Fruit fly (Drosophila melanogaster) whole organism: ENCODE data around the gene CG5500.

Experiments used
- CG8478 ChIP-seq: fragments of >200 bp; optimal IDR thresholded peaks from 2 replicates; lab custom pipeline; 2018; ENCODE audit warnings: inconsistent platforms
- Dll ChIP-seq: fragments of >200 bp; optimal IDR thresholded peaks from 2 replicates; lab custom pipeline; 2017
- EcR ChIP-seq, 2 experiments: fragments of >200 bp; optimal IDR thresholded peaks; 2 replicates each; lab custom pipeline; 2017; ENCODE audit warnings: missing biosample characterization in 2 of 2, missing genetic modification characterization in 2 of 2, missing genetic modification reagents in 2 of 2
- pan ChIP-seq: fragments of >200 bp; optimal IDR thresholded peaks from 2 replicates; lab custom pipeline; 2017
- psq ChIP-seq: fragments of >200 bp; optimal IDR thresholded peaks from 2 replicates; lab custom pipeline; 2017
- usp ChIP-seq: fragments of >200 bp; optimal IDR thresholded peaks from 2 replicates; lab custom pipeline; 2017; ENCODE audit warnings: missing biosample characterization, missing genetic modification characterization, mixed read lengths

Gene CG5500

dm6 chr3R:26871061-26871460 is 5.4 kb upstream of the CG5500 start:
- TF ChIP-seq CG8478 = no peak
- no peak for TF ChIP-seq psq (lab: Kevin White, UChicago)
- no peak for TF ChIP-seq EcR (GFP tag; optimal IDR thresholded peaks at IDR 0.05; lab: Kevin White, UChicago)
- TF ChIP-seq pan (lab: Kevin White, UChicago) = no peak
- no peak for TF ChIP-seq Dll (lab: Kevin White, UChicago)
- no peak for TF ChIP-seq usp (GFP tag; lab: Kevin White, UChicago)

- TF ChIP-seq EcR (GFP tag; optimal IDR thresholded peaks at IDR 0.05; lab: Kevin White, UChicago) (no peak), usp (GFP tag; lab: Kevin White, UChicago) (no peak), CG8478 (no peak), pan (lab: Kevin White, UChicago) (no peak), psq (lab: Kevin White, UChicago) (no peak), Dll (lab: Kevin White, UChicago) (no peak)
These were observed 4.6 kb upstream of the CG5500 start, which contains the start of gene SPARC for dm6 chr3R:26871852-26872251. Gene SPARC (minus strand): TSS chr3R:26871995.

- TF ChIP-seq EcR (GFP tag; optimal IDR thresholded peaks at IDR 0.05; lab: Kevin White, UChicago) (no peak), usp (GFP tag; lab: Kevin White, UChicago) (no peak), pan (lab: Kevin White, UChicago) (no peak)
These were observed 844 bp upstream of the CG5500 start, which contains the start of gene Rb97D for dm6 chr3R:26875544-26876027. Gene Rb97D (minus strand): TSS chr3R:26875742.

dm6 chr3R:26876851-26877250 is 421 bp downstream of the CG5500 start:
- TF ChIP-seq Dll (lab: Kevin White, UChicago) = no peak
- TF ChIP-seq CG8478 = no peak
- TF ChIP-seq EcR (GFP tag; optimal IDR thresholded peaks at IDR 0.05; lab: Kevin White, UChicago) = no peak
- no peak for TF ChIP-seq usp (GFP tag; lab: Kevin White, UChicago)
- no peak for TF ChIP-seq pan (lab: Kevin White, UChicago)
- TF ChIP-seq psq (lab: Kevin White, UChicago) = no peak

DNA sequence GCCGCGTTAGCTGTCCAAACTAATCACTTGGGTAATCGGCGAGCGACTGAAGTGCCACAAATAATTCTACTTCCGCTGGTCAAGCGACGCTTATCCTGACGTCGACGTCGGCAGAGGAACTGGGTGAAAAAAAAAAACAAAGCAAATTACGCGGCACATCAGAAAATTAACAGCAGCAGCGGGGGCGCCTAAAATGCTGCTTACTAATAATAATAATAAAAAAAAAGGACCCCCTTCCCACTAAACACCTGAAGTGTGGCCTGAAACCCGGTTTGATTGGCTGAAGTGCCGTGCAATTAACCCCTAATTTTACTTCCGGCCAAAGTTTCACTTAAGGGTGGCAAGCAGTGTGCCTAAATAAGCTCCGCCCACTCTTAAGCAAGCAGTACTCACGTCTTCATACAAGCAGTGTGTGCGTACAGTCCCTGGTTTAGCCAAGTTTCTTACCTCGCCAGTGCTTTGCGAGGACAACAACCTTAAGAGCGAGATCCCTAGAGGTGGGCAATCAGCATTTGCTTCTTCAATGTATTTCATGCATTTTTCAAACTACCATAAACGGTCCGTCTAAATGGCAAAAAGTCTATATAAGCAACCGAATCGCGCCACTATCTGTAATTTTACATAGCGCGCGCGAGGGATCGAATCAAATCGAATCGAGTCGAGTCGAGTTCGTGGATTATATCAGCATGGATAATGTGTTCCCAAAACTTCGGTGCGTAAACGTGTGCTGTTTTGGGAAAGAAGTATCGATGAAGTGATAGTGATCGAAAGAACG is 4.9 kb downstream of the CG5500 start, which contains the start of the genes ro and T48:
TSS of gene ro (minus strand) at position 51 of the 775 bp plus-strand sequence.
TSS of gene T48 (plus strand) at position 614 of the 775 bp plus-strand sequence.
- TF ChIP-seq EcR (GFP tag; optimal IDR thresholded peaks at IDR 0.05; lab: Kevin White, UChicago) (no peak), psq (lab: Kevin White, UChicago) (no peak), Dll (lab: Kevin White, UChicago) (no peak), usp (GFP tag; lab: Kevin White, UChicago) (no peak)

- TF ChIP-seq usp (GFP tag; lab: Kevin White, UChicago) (no peak), pan (lab: Kevin White, UChicago) (no peak), CG8478 (no peak), Dll (lab: Kevin White, UChicago) (no peak), psq (lab: Kevin White, UChicago) (no peak), EcR (GFP tag; optimal IDR thresholded peaks at IDR 0.05; lab: Kevin White, UChicago) (no peak)
These were observed 6.0 kb downstream of the CG5500 start for dm6 chr3R:26882230-26883014.

DNA sequence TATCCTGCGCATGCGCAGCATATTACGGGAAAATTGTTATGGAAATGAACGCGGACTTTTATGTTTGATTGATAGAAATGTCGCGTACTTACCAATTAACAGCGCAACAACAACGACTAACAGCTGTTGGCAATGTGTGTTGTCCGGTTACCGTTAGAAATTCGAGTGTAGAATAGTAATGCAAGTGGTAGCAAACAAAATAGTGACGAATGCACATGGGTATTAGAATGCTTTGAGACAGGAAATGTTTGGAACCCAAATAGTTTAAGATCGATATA is 6.5 kb downstream of the CG5500 start:
- no peak for TF ChIP-seq CG8478
- no peak for TF ChIP-seq usp (GFP tag; lab: Kevin White, UChicago)
- TF ChIP-seq pan (lab: Kevin White, UChicago) = no peak
- TF ChIP-seq Dll (lab: Kevin White, UChicago) = no peak
- TF ChIP-seq EcR (GFP tag; optimal IDR thresholded peaks at IDR 0.05; lab: Kevin White, UChicago) = no peak
- no peak for TF ChIP-seq psq (lab: Kevin White, UChicago)

- no peak for TF ChIP-seq Dll (lab: Kevin White, UChicago)
- TF ChIP-seq CG8478 = no peak
- no peak for TF ChIP-seq psq (lab: Kevin White, UChicago)
- no peak for TF ChIP-seq EcR (GFP tag; optimal IDR thresholded peaks at IDR 0.05; lab: Kevin White, UChicago)
- no peak for TF ChIP-seq usp (GFP tag; lab: Kevin White, UChicago)
- no peak for TF ChIP-seq pan (lab: Kevin White, UChicago)
These were observed 8.8 kb downstream of the CG5500 start for dm6 chr3R:26885192-26885591.

DNA sequence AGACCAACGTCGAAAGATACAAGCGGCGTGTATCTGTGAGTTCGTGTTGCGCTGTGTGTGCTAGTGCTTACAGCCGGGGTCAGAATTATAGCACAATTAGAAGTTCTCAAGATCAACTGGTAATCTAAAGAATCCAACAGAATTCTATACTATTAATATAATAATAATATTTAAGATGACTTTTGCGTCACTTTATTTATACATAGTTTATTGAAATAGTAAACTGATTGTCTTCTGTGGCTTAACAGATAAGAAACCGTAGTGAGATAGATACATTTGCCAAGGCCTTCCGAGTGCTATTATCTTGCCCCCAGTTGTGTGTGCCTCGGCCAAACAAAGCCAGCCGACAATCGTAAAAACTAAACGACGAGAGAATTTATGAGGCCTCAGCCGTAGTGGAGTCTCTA is 9.9 kb downstream of the CG5500 start:
- no peak for TF ChIP-seq pan (lab: Kevin White, UChicago)
- TF ChIP-seq psq (lab: Kevin White, UChicago) = no peak
- TF ChIP-seq CG8478 = no peak
- no peak for TF ChIP-seq Dll (lab: Kevin White, UChicago)
- no peak for TF ChIP-seq EcR (GFP tag; optimal IDR thresholded peaks at IDR 0.05; lab: Kevin White, UChicago)
- TF ChIP-seq usp (GFP tag; lab: Kevin White, UChicago) = no peak

DNA sequence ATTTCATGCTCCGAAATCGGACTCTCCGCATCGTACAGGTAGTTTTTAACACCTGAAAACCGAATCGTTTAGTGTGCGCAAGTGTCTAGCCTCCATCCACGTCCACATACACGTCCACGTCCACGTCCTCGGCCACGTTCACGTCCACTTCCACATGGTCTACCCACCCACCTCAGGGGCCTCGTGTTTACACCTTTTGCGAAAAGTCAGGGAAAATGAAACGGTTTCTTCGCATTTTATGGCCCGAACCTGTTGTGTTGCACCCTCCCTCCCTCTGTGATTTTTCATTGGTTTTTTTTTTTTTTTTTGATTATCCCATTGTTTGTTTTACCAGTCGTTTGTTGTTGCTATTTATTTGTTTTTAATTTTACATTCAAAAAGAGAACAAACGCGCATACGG is 10.7 kb downstream of the CG5500 start:
- TF ChIP-seq pan (lab: Kevin White, UChicago) (no peak), Dll (lab: Kevin White, UChicago) (no peak), EcR (GFP tag; optimal IDR thresholded peaks at IDR 0.05; lab: Kevin White, UChicago) (no peak), usp (GFP tag; lab: Kevin White, UChicago) (no peak), CG8478 (no peak), psq (lab: Kevin White, UChicago) (no peak)

DNA sequence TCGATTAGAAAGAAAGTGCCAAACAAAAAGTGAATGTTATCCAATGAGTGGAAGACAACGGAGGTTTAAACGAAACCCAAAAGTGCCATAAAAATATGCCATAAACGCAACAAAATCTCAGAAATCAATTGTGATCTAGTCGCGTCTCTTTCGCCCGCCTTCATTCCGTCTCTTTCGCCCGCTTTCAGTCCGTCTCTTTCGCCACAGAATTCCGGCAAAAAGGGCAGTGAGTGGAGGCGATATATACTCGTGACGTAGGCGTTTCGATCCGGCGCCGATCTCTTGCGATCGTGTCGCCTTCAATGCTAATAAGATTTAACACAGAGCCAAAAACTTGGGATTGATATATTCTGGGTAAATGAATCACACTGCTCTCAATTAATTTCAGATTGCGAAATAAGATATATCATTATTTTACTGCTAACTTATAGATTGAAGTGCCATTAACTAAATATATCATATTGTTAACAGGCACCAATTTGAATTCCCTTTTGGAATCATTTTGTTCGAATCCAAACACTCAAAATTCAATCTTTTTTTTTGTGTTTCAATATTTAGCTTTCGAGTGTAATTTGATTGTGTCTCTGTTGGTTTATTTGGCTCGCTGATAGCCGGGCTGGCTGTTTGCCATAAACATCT is 11.8 kb downstream of the CG5500 start:
- no peak for TF ChIP-seq EcR (GFP tag; optimal IDR thresholded peaks at IDR 0.05; lab: Kevin White, UChicago)
- no peak for TF ChIP-seq CG8478
- TF ChIP-seq psq (lab: Kevin White, UChicago) = no peak
